Worm (Caenorhabditis elegans) whole organism, late embryonic: ENCODE results near the gene T01G6.1.

Experiments
- C38D4.7 ChIP-seq: fragments of 200-800 bp; sonication (Bioruptor generic); optimal IDR thresholded peaks from 2 replicates; lab custom pipeline; 2018; ENCODE audit warnings: mild to moderate bottlenecking, missing genetic modification characterization, moderate library complexity, missing compliant biosample characterization
- F13H6.1 ChIP-seq: sonication (generic microtip); optimal IDR thresholded peaks from 2 replicates; lab custom pipeline; 2016; ENCODE audit warnings: missing genetic modification characterization, missing compliant biosample characterization
- K02D7.2 ChIP-seq: sonication (generic microtip); optimal IDR thresholded peaks from 2 replicates; lab custom pipeline; 2017; ENCODE audit warnings: mild to moderate bottlenecking, missing genetic modification characterization, missing compliant biosample characterization
- K09A11.1 ChIP-seq: sonication (generic microtip); optimal IDR thresholded peaks from 2 replicates; lab custom pipeline; 2017; ENCODE audit warnings: antibody characterized with exemption, mild to moderate bottlenecking, missing genetic modification characterization, missing compliant biosample characterization; ENCODE audit not compliant: insufficient read depth
- T23F11.4 ChIP-seq: fragments of 200-800 bp; sonication (Bioruptor generic); optimal IDR thresholded peaks from 2 replicates; lab custom pipeline; 2018; ENCODE audit warnings: mild to moderate bottlenecking, missing genetic modification characterization, missing compliant biosample characterization
- ahr-1 ChIP-seq: sonication (generic microtip); optimal IDR thresholded peaks from 2 replicates; lab custom pipeline; 2016; ENCODE audit warnings: missing genetic modification characterization, missing compliant biosample characterization
- ama-1 ChIP-seq: fragments of 150-350 bp; optimal IDR thresholded peaks from 2 replicates; lab custom pipeline; 2014
- ceh-18 ChIP-seq: sonication (generic microtip); optimal IDR thresholded peaks from 2 replicates; lab custom pipeline; 2016; ENCODE audit warnings: missing genetic modification characterization, missing compliant biosample characterization
- ceh-22 ChIP-seq: sonication (generic microtip); optimal IDR thresholded peaks from 2 replicates; lab custom pipeline; 2017; ENCODE audit warnings: missing biosample characterization, missing genetic modification characterization
- ceh-24 ChIP-seq: sonication (generic microtip); optimal IDR thresholded peaks from 2 replicates; lab custom pipeline; 2016; ENCODE audit warnings: mild to moderate bottlenecking, missing genetic modification characterization, missing compliant biosample characterization
- ceh-30 ChIP-seq: fragments of 150-350 bp; optimal IDR thresholded peaks from 2 replicates; lab custom pipeline; 2014; ENCODE audit warnings: missing biosample characterization, missing genetic modification characterization
- ceh-31 ChIP-seq: sonication (generic microtip); optimal IDR thresholded peaks from 2 replicates; lab custom pipeline; 2016; ENCODE audit warnings: missing genetic modification characterization, missing compliant biosample characterization
- ceh-45 ChIP-seq: fragments of 200-800 bp; sonication (Bioruptor generic); IDR thresholded peaks from 2 replicates; pipeline ENCODE4 v1.3.6; 2022; ENCODE audit warnings: missing genetic modification reagents, missing genetic modification characterization, missing compliant biosample characterization
- ceh-48 ChIP-seq: sonication (generic microtip); optimal IDR thresholded peaks from 2 replicates; lab custom pipeline; 2016; ENCODE audit warnings: missing genetic modification characterization, inconsistent platforms, missing compliant biosample characterization
- ceh-6 ChIP-seq: fragments of 200-800 bp; sonication (Bioruptor generic); optimal IDR thresholded peaks from 2 replicates; lab custom pipeline; 2018; ENCODE audit warnings: mild to moderate bottlenecking, missing genetic modification characterization, missing compliant biosample characterization
- ceh-9 ChIP-seq: sonication (generic microtip); optimal IDR thresholded peaks from 2 replicates; lab custom pipeline; 2016; ENCODE audit warnings: mild to moderate bottlenecking, missing genetic modification characterization, inconsistent platforms, missing compliant biosample characterization
- dve-1 ChIP-seq: sonication (generic microtip); optimal IDR thresholded peaks from 2 replicates; lab custom pipeline; 2017; ENCODE audit warnings: antibody characterized with exemption, mild to moderate bottlenecking, missing genetic modification characterization, missing compliant biosample characterization
- elt-4 ChIP-seq: sonication (generic microtip); optimal IDR thresholded peaks from 2 replicates; lab custom pipeline; 2016; ENCODE audit warnings: missing genetic modification characterization, missing compliant biosample characterization
- ets-4 ChIP-seq: sonication (generic microtip); optimal IDR thresholded peaks from 2 replicates; lab custom pipeline; 2016; ENCODE audit warnings: missing genetic modification characterization, missing compliant biosample characterization
- eyg-1 ChIP-seq: sonication (generic microtip); optimal IDR thresholded peaks from 2 replicates; lab custom pipeline; 2016; ENCODE audit warnings: missing genotype, missing genetic modification characterization, missing compliant biosample characterization
- fkh-6 ChIP-seq: sonication (generic microtip); optimal IDR thresholded peaks from 2 replicates; lab custom pipeline; 2016; ENCODE audit warnings: missing genetic modification characterization, missing compliant biosample characterization
- gmeb-2 ChIP-seq: sonication (generic microtip); optimal IDR thresholded peaks from 2 replicates; lab custom pipeline; 2016; ENCODE audit warnings: missing genetic modification characterization, inconsistent platforms, missing compliant biosample characterization
- hlh-13 ChIP-seq: fragments of 200-800 bp; sonication (Bioruptor generic); optimal IDR thresholded peaks from 2 replicates; lab custom pipeline; 2018; ENCODE audit warnings: mild to moderate bottlenecking, missing genetic modification characterization, missing compliant biosample characterization
- hlh-30 ChIP-seq: sonication (generic microtip); optimal IDR thresholded peaks from 2 replicates; lab custom pipeline; 2017; ENCODE audit warnings: antibody characterized with exemption, missing genetic modification characterization, missing compliant biosample characterization; ENCODE audit not compliant: insufficient read depth
- hlh-6 ChIP-seq: sonication (generic microtip); optimal IDR thresholded peaks from 2 replicates; lab custom pipeline; 2016; ENCODE audit warnings: missing genotype, missing genetic modification characterization, missing compliant biosample characterization
- lim-6 ChIP-seq: sonication (generic microtip); optimal IDR thresholded peaks from 2 replicates; lab custom pipeline; 2016; ENCODE audit warnings: missing genetic modification characterization, missing compliant biosample characterization
- madf-2 ChIP-seq: sonication (generic microtip); optimal IDR thresholded peaks from 2 replicates; lab custom pipeline; 2017; ENCODE audit warnings: missing genetic modification characterization, missing compliant biosample characterization
- mec-3 ChIP-seq: sonication (generic microtip); optimal IDR thresholded peaks from 2 replicates; lab custom pipeline; 2016; ENCODE audit warnings: borderline replicate concordance, missing genetic modification characterization, missing compliant biosample characterization
- nhr-11 ChIP-seq: fragments of 150-350 bp; optimal IDR thresholded peaks from 2 replicates; lab custom pipeline; 2014; ENCODE audit warnings: missing biosample characterization, missing genetic modification characterization
- odd-2 ChIP-seq: sonication (generic microtip); optimal IDR thresholded peaks from 2 replicates; lab custom pipeline; 2017; ENCODE audit warnings: antibody characterized with exemption, mild to moderate bottlenecking, missing genetic modification characterization, missing compliant biosample characterization
- pax-1 ChIP-seq: fragments of 150-350 bp; optimal IDR thresholded peaks from 2 replicates; lab custom pipeline; 2014; ENCODE audit warnings: missing biosample characterization, missing genetic modification characterization
- pqm-1 ChIP-seq: sonication (generic microtip); optimal IDR thresholded peaks from 2 replicates; lab custom pipeline; 2016; ENCODE audit warnings: missing genetic modification characterization, missing compliant biosample characterization
- pros-1 ChIP-seq: fragments of 150-350 bp; optimal IDR thresholded peaks from 2 replicates; lab custom pipeline; 2014; ENCODE audit warnings: missing biosample characterization, missing genetic modification reagents, missing genetic modification characterization
- rnt-1 ChIP-seq: sonication (generic microtip); optimal IDR thresholded peaks from 2 replicates; lab custom pipeline; 2016; ENCODE audit warnings: missing genetic modification characterization, missing compliant biosample characterization
- sox-2 ChIP-seq: fragments of 200-800 bp; sonication (Bioruptor generic); IDR thresholded peaks from 2 replicates; pipeline ENCODE4 v1.3.6; 2022; ENCODE audit warnings: missing genetic modification reagents, missing genetic modification characterization, missing compliant biosample characterization
- sox-4 ChIP-seq: sonication (generic microtip); optimal IDR thresholded peaks from 2 replicates; lab custom pipeline; 2017; ENCODE audit warnings: mild to moderate bottlenecking, missing genetic modification characterization, inconsistent platforms, missing compliant biosample characterization
- syd-9 ChIP-seq: sonication (generic microtip); optimal IDR thresholded peaks from 2 replicates; lab custom pipeline; 2016; ENCODE audit warnings: mild to moderate bottlenecking, missing genetic modification characterization, moderate library complexity, missing compliant biosample characterization
- ttx-3 ChIP-seq: sonication (generic microtip); optimal IDR thresholded peaks from 2 replicates; lab custom pipeline; 2016; ENCODE audit warnings: missing genetic modification reagents, missing genetic modification characterization, missing compliant biosample characterization
- unc-55 ChIP-seq: sonication (generic microtip); optimal IDR thresholded peaks from 2 replicates; lab custom pipeline; 2017; ENCODE audit warnings: missing biosample characterization, missing genetic modification reagents, missing genetic modification characterization

T01G6.1 gene

DNA sequence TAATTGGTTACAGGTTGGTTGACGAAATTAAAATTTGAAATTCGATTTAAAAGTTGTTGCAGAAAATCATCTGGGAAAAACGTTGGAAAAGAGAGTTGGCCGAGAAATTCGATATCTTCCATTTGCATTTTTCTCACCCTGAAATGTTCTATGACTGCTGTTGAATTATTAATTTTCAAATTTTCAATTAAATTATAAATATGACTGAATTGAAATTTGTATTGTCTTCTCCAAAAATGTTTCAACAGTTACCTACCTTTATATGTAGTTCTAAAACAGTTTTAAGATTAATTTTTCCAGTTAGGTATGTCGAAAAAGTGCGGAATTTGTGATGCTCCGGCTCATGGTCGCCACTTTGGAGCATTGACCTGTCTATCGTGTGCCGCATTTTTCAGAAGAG, 10.8 kb upstream of the T01G6.1 start, which contains the start of gene nhr-211:
nhr-211 (plus strand) TSS at position 301 of the 400 bp plus-strand sequence.
- TF ChIP-seq fkh-6 (tag; lab: Kevin White, UChicago) (no peak), rnt-1 (tag; lab: Kevin White, UChicago) (no peak), elt-4 (tag; lab: Kevin White, UChicago) (no peak), K09A11.1 (tag; lab: Kevin White, UChicago) (no peak), ceh-9 (no peak), madf-2 (tag; lab: Kevin White, UChicago) (no peak), sox-4 (no peak), odd-2 (tag; lab: Kevin White, UChicago) (no peak), ceh-31 (tag; lab: Kevin White, UChicago) (no peak)

DNA sequence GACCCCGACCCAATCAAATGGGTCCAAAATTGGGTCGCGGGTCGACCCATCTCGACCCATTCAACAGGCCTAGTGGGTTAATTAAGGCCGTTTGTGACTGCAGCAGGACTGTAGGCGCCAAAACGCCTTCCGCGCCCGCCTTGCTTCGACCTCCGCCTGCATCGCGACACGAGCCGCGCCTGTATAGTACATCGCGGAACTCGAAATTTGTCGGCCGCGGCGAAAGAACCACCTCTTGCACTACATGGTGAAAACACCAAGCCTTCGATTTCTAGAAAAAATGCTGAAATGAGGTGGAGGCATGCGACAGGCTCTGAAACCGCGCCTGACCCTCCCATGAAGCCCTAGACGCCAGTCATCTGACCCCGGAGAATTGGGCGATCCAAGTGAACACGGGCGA, 9.5 kb upstream of the T01G6.1 start:
- no peak for TF ChIP-seq ama-1 (lab: Kevin White, UChicago)
- TF ChIP-seq syd-9 (tag; lab: Kevin White, UChicago) = no peak
- TF ChIP-seq pros-1 = no peak
- TF ChIP-seq hlh-30 = no peak
- TF ChIP-seq K02D7.2 (tag; lab: Kevin White, UChicago) = no peak
- no peak for TF ChIP-seq C38D4.7 (GFP tag; lab: Kevin White, UChicago)
- no peak for TF ChIP-seq mec-3 (tag; lab: Kevin White, UChicago)
- TF ChIP-seq ceh-24 (tag; lab: Kevin White, UChicago) = no peak
- TF ChIP-seq dve-1 (tag; lab: Kevin White, UChicago) = no peak
- TF ChIP-seq hlh-6 (tag; lab: Kevin White, UChicago) = no peak
- no peak for TF ChIP-seq ceh-45 (GFP tag; lab: Robert Waterston, UW)
- no peak for TF ChIP-seq ceh-22 (tag; lab: Kevin White, UChicago)
- TF ChIP-seq pqm-1 (tag; lab: Kevin White, UChicago) = no peak

DNA sequence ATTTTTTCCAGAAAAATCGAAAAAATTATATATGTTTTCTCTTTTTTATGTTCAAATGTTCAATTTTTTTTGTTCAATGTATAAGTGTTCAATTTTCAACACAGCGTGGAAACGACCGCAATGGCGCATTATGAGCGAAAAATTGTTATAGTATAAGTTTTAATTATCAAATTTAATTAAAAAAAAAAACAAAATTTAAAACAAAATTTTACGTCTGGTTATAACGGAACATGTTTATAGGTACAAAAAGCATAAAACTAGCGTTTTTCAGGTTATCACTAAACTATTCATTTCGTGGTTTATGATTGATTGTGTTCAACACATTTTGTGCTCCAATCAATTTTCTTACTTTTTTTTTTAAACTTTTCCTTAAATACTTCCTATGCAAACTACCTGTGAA, 8.2 kb upstream of the T01G6.1 start, which contains the start of gene nhr-106:
nhr-106 (plus strand) TSS at position 301 of the 400 bp plus-strand sequence.
- TF ChIP-seq fkh-6 (tag; lab: Kevin White, UChicago) (no peak), eyg-1 (tag; lab: Kevin White, UChicago) (no peak), F13H6.1 (tag; lab: Kevin White, UChicago) (no peak), ceh-18 (no peak)

DNA sequence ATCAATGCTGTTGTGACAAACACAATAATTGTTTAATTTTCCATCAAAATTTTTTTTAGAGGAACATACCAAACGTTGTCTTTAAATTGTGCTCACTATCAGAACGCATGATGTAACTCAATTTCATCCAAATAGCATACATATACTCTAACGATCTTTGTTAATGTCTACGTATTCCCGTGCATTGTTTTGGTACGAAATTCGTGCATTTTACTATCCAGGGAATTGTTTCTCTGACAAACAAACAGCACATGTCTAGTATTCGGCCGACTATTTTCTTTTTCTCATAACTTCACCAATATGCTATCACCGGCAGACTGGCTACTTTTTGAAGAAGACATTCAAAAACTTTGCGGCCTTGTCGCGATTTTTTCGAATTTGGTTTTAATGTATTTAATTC, 6.1 kb upstream of the T01G6.1 start, which contains the start of gene str-196:
str-196 (plus strand) TSS at position 301 of the 400 bp plus-strand sequence.
- no peak for TF ChIP-seq ceh-48 (tag; lab: Kevin White, UChicago)
- TF ChIP-seq ets-4 (tag; lab: Kevin White, UChicago) = no peak
- TF ChIP-seq eyg-1 (tag; lab: Kevin White, UChicago) = no peak
- TF ChIP-seq ceh-30 (tag; lab: Kevin White, UChicago) = no peak
- TF ChIP-seq syd-9 (tag; lab: Kevin White, UChicago) = no peak
- TF ChIP-seq K02D7.2 (tag; lab: Kevin White, UChicago) = no peak
- no peak for TF ChIP-seq T23F11.4 (GFP tag; lab: Kevin White, UChicago)
- no peak for TF ChIP-seq ttx-3 (tag; lab: Kevin White, UChicago)
- no peak for TF ChIP-seq sox-2 (GFP tag; lab: Robert Waterston, UW)
- no peak for TF ChIP-seq hlh-13
- TF ChIP-seq sox-4 = no peak

DNA sequence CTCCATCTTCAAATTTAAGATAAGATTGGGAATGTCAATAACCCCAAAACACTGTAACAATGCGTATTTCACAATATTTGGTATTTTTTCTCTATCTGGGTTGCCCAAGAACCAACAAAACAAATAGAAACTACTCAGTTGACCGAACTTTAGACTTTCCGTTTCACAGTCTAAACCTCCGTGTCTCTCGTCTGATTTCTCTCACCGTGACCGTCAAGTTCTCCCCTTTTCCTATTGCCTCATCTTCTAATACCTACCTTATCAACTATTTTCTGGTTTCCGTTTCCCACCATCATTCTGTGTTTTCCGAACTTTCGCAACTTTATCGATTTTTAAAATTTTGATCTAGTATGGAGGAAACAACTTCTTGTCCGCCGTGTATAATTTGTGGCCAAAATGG, 3.2 kb upstream of the T01G6.1 start, which contains the start of gene nhr-131:
nhr-131 (plus strand) TSS at position 87 of the 400 bp plus-strand sequence.
- no peak for TF ChIP-seq unc-55 (GFP tag; lab: Kevin White, UChicago)
- no peak for TF ChIP-seq lim-6 (tag; lab: Kevin White, UChicago)
- TF ChIP-seq ceh-48 (tag; lab: Kevin White, UChicago) = no peak
- TF ChIP-seq eyg-1 (tag; lab: Kevin White, UChicago) = no peak
- TF ChIP-seq ceh-22 (tag; lab: Kevin White, UChicago) = no peak
- no peak for TF ChIP-seq sox-4
- no peak for TF ChIP-seq ceh-6 (GFP tag; lab: Kevin White, UChicago)
- no peak for TF ChIP-seq ceh-30 (tag; lab: Kevin White, UChicago)
- no peak for TF ChIP-seq K02D7.2 (tag; lab: Kevin White, UChicago)
- TF ChIP-seq ceh-18 = no peak
- TF ChIP-seq pax-1 = no peak
- TF ChIP-seq gmeb-2 (tag; lab: Kevin White, UChicago) = no peak
- no peak for TF ChIP-seq K09A11.1 (tag; lab: Kevin White, UChicago)
- TF ChIP-seq ahr-1 = no peak
- TF ChIP-seq nhr-11 (tag; lab: Kevin White, UChicago) = no peak
